Fruit fly (Drosophila melanogaster) whole organism, prepupa: Measurements from ENCODE around the gene CG6254.

Source experiments
- Blimp-1 ChIP-seq: fragments of 200-800 bp; sonication (Bioruptor generic); optimal IDR thresholded peaks from 3 replicates; lab custom pipeline; 2017; ENCODE audit warnings: missing biosample characterization, missing genetic modification characterization, mild to moderate bottlenecking, moderate library complexity, missing genetic modification reagents
- CG10631 ChIP-seq: fragments of 200-800 bp; sonication (Bioruptor generic); optimal IDR thresholded peaks from 2 replicates; lab custom pipeline; 2016; ENCODE audit warnings: missing biosample characterization, missing genetic modification characterization
- CG10669 ChIP-seq: fragments of 200-800 bp; sonication (Bioruptor generic); optimal IDR thresholded peaks from 3 replicates; lab custom pipeline; 2018; ENCODE audit warnings: missing biosample characterization, mild to moderate bottlenecking, missing genetic modification characterization, moderate library complexity
- CG11294 ChIP-seq: fragments of 200-800 bp; sonication (Bioruptor generic); IDR thresholded peaks from 2 replicates; pipeline ENCODE4 v1.3.6; 2022; ENCODE audit warnings: missing biosample characterization, missing genetic modification characterization
- CG15336 ChIP-seq: fragments of 200-800 bp; sonication (Bioruptor generic); IDR thresholded peaks from 2 replicates; pipeline ENCODE4 v1.3.6; 2022; ENCODE audit warnings: missing biosample characterization, missing genetic modification characterization
- CG1621 ChIP-seq: fragments of 200-800 bp; sonication (Bioruptor generic); optimal IDR thresholded peaks from 3 replicates; lab custom pipeline; 2018; ENCODE audit warnings: missing biosample characterization, mild to moderate bottlenecking, missing genetic modification characterization
- CG3032 ChIP-seq: fragments of 200-800 bp; optimal IDR thresholded peaks from 2 replicates; lab custom pipeline; 2019; ENCODE audit warnings: missing biosample characterization, mild to moderate bottlenecking, missing genetic modification characterization, moderate library complexity
- CG32006 ChIP-seq: fragments of 200-800 bp; sonication (Bioruptor generic); optimal IDR thresholded peaks from 3 replicates; lab custom pipeline; 2017; ENCODE audit warnings: missing biosample characterization, mild to moderate bottlenecking, missing genetic modification characterization
- CG34406 ChIP-seq: fragments of 200-800 bp; sonication (Bioruptor generic); optimal IDR thresholded peaks from 3 replicates; lab custom pipeline; 2016; ENCODE audit warnings: missing biosample characterization, missing genetic modification characterization
- CG6163 ChIP-seq: fragments of 200-800 bp; sonication (Bioruptor generic); IDR thresholded peaks from 3 replicates; pipeline ENCODE4 v1.3.6; 2022; ENCODE audit warnings: missing biosample characterization, missing genetic modification characterization
- CG6276 ChIP-seq: fragments of 200-800 bp; sonication (Bioruptor generic); optimal IDR thresholded peaks from 2 replicates; lab custom pipeline; 2017; ENCODE audit warnings: missing biosample characterization, mild to moderate bottlenecking, missing genetic modification characterization
- CG6792 ChIP-seq: fragments of 200-800 bp; sonication (Bioruptor generic); optimal IDR thresholded peaks from 3 replicates; lab custom pipeline; 2016; ENCODE audit warnings: missing biosample characterization, missing genetic modification characterization
- CG6808 ChIP-seq: fragments of 200-800 bp; sonication (Bioruptor generic); optimal IDR thresholded peaks from 3 replicates; lab custom pipeline; 2017; ENCODE audit warnings: missing biosample characterization, missing genetic modification characterization, mild to moderate bottlenecking, moderate library complexity, missing genetic modification reagents
- CG6854 ChIP-seq: fragments of 200-800 bp; sonication (Bioruptor generic); optimal IDR thresholded peaks from 2 replicates; lab custom pipeline; 2017; ENCODE audit warnings: missing biosample characterization, mild to moderate bottlenecking, missing genetic modification characterization
- CG8119 ChIP-seq: fragments of 200-800 bp; sonication (Bioruptor generic); IDR thresholded peaks from 3 replicates; pipeline ENCODE4 v1.3.6; 2022; ENCODE audit warnings: missing biosample characterization, missing genetic modification characterization
- CG8319 ChIP-seq: fragments of 200-800 bp; sonication (Bioruptor generic); optimal IDR thresholded peaks from 3 replicates; lab custom pipeline; 2016; ENCODE audit warnings: missing biosample characterization, missing genetic modification characterization
- CG8632 ChIP-seq: fragments of 200-800 bp; sonication (Bioruptor generic); optimal IDR thresholded peaks from 3 replicates; lab custom pipeline; 2016; ENCODE audit warnings: missing biosample characterization, missing genetic modification characterization
- CG9139 ChIP-seq: fragments of 200-800 bp; sonication (Bioruptor generic); optimal IDR thresholded peaks from 3 replicates; lab custom pipeline; 2017; ENCODE audit warnings: missing biosample characterization, mild to moderate bottlenecking, missing genetic modification characterization
- Eip78C ChIP-seq: fragments of 200-800 bp; sonication (Bioruptor generic); peaks from one replicate; lab custom pipeline; 2016; ENCODE audit warnings: missing biosample characterization, missing genetic modification characterization
- Ets96B ChIP-seq: fragments of 200-800 bp; optimal IDR thresholded peaks from 2 replicates; lab custom pipeline; 2019; ENCODE audit warnings: missing biosample characterization, mild to moderate bottlenecking, missing genetic modification characterization, moderate library complexity
- Gug ChIP-seq: fragments of 200-800 bp; sonication (Bioruptor generic); IDR thresholded peaks from 2 replicates; pipeline ENCODE4 v1.3.6; 2022; ENCODE audit warnings: missing biosample characterization, missing genetic modification characterization
- Hr38 ChIP-seq: sonication (Bioruptor generic); optimal IDR thresholded peaks from 2 replicates; lab custom pipeline; 2016; ENCODE audit warnings: missing biosample characterization, missing genetic modification characterization
- Hr39 ChIP-seq: fragments of 200-800 bp; sonication (Bioruptor generic); optimal IDR thresholded peaks from 2 replicates; lab custom pipeline; 2016; ENCODE audit warnings: missing biosample characterization, missing genetic modification characterization
- Hr4 ChIP-seq: fragments of 200-800 bp; sonication (Bioruptor generic); optimal IDR thresholded peaks from 3 replicates; lab custom pipeline; 2016; ENCODE audit warnings: missing biosample characterization, missing genetic modification characterization
- Lpt ChIP-seq: fragments of 200-800 bp; sonication (Bioruptor generic); optimal IDR thresholded peaks from 3 replicates; lab custom pipeline; 2016; ENCODE audit warnings: missing biosample characterization, missing genetic modification characterization
- Met ChIP-seq: fragments of 200-800 bp; sonication (Bioruptor generic); optimal IDR thresholded peaks from 3 replicates; lab custom pipeline; 2016; ENCODE audit warnings: missing biosample characterization, missing genetic modification characterization
- Smox ChIP-seq: fragments of 200-800 bp; sonication (Bioruptor generic); optimal IDR thresholded peaks from 3 replicates; lab custom pipeline; 2016; ENCODE audit warnings: missing biosample characterization, missing genetic modification characterization
- Sox102F ChIP-seq: fragments of 200-800 bp; sonication (Bioruptor generic); optimal IDR thresholded peaks from 2 replicates; lab custom pipeline; 2016; ENCODE audit warnings: missing biosample characterization, mild to moderate bottlenecking, missing genetic modification characterization
- Sox14 ChIP-seq: fragments of 200-800 bp; sonication (Bioruptor generic); optimal IDR thresholded peaks from 3 replicates; lab custom pipeline; 2016; ENCODE audit warnings: missing biosample characterization, missing genetic modification characterization
- Sox15 ChIP-seq: fragments of 200-800 bp; sonication (Bioruptor generic); optimal IDR thresholded peaks from 3 replicates; lab custom pipeline; 2016; ENCODE audit warnings: missing biosample characterization, missing genetic modification characterization
- achi ChIP-seq: fragments of 200-800 bp; sonication (Bioruptor generic); optimal IDR thresholded peaks from 3 replicates; lab custom pipeline; 2016; ENCODE audit warnings: missing biosample characterization, missing genetic modification characterization
- cyc ChIP-seq: fragments of 200-800 bp; sonication (Bioruptor generic); optimal IDR thresholded peaks from 3 replicates; lab custom pipeline; 2016; ENCODE audit warnings: missing biosample characterization, missing genetic modification characterization
- dac ChIP-seq: fragments of 200-800 bp; sonication (Bioruptor generic); optimal IDR thresholded peaks from 2 replicates; lab custom pipeline; 2017; ENCODE audit warnings: missing biosample characterization, mild to moderate bottlenecking, missing genetic modification characterization
- dsx ChIP-seq: fragments of 200-800 bp; optimal IDR thresholded peaks from 3 replicates; lab custom pipeline; 2019; ENCODE audit warnings: missing biosample characterization, mild to moderate bottlenecking, missing genetic modification characterization, moderate library complexity; ENCODE audit not compliant: poor library complexity, severe bottlenecking
- eg ChIP-seq: fragments of 200-800 bp; sonication (Bioruptor generic); IDR thresholded peaks from 3 replicates; pipeline ENCODE4 v1.3.6; 2022; ENCODE audit warnings: missing biosample characterization, missing genetic modification characterization
- esn ChIP-seq: fragments of 200-800 bp; sonication (Bioruptor generic); optimal IDR thresholded peaks from 2 replicates; lab custom pipeline; 2016; ENCODE audit warnings: missing biosample characterization, mild to moderate bottlenecking, missing genetic modification characterization, moderate library complexity
- fd59A ChIP-seq: fragments of 200-800 bp; sonication (Bioruptor generic); optimal IDR thresholded peaks from 2 replicates; lab custom pipeline; 2017; ENCODE audit warnings: missing biosample characterization, mild to moderate bottlenecking, missing genetic modification characterization, missing genetic modification reagents
- fkh ChIP-seq: fragments of 200-800 bp; sonication (Bioruptor generic); optimal IDR thresholded peaks from 3 replicates; lab custom pipeline; 2017; ENCODE audit warnings: missing biosample characterization, mild to moderate bottlenecking, missing genetic modification characterization, moderate library complexity
- lz ChIP-seq: fragments of 200-800 bp; sonication (Bioruptor generic); optimal IDR thresholded peaks from 3 replicates; lab custom pipeline; 2016; ENCODE audit warnings: missing biosample characterization, missing genetic modification characterization
- net ChIP-seq: fragments of 200-800 bp; sonication (Bioruptor generic); optimal IDR thresholded peaks from 3 replicates; lab custom pipeline; 2016; ENCODE audit warnings: missing biosample characterization, missing genetic modification characterization
- pdm3 ChIP-seq: fragments of 200-800 bp; sonication (Bioruptor generic); optimal IDR thresholded peaks from 3 replicates; lab custom pipeline; 2016; ENCODE audit warnings: missing biosample characterization, missing genetic modification characterization
- salr ChIP-seq, 2 experiments: fragments of 200-800 bp; sonication (Bioruptor generic); optimal IDR thresholded peaks; 3 replicates each; lab custom pipeline; 2016 to 2018; ENCODE audit warnings: missing biosample characterization in 2 of 2, missing genetic modification characterization in 2 of 2, mild to moderate bottlenecking in 1 of 2
- svp ChIP-seq: fragments of 200-800 bp; sonication (Bioruptor generic); peaks from one replicate; lab custom pipeline; 2016; ENCODE audit warnings: missing biosample characterization, missing genetic modification characterization
- vri ChIP-seq: fragments of 200-800 bp; sonication (Bioruptor generic); optimal IDR thresholded peaks from 3 replicates; lab custom pipeline; 2016; ENCODE audit warnings: missing biosample characterization, mild to moderate bottlenecking, missing genetic modification characterization

CG6254 gene

dm6 chr3R:10113746-10114145 lies 47.4 kb downstream of the CG6254 start:
- TF ChIP-seq CG10631 = no peak
- no peak for TF ChIP-seq Eip78C (GFP tag; lab: Kevin White, UChicago)
- no peak for TF ChIP-seq CG6854 (GFP tag; lab: Kevin White, UChicago)
- TF ChIP-seq lz (GFP tag; lab: Kevin White, UChicago) = no peak
- no peak for TF ChIP-seq CG6808 (GFP tag; lab: Kevin White, UChicago)
- TF ChIP-seq fkh = no peak
- TF ChIP-seq Hr38 (GFP tag; lab: Kevin White, UChicago) = no peak
- TF ChIP-seq Gug (GFP tag; lab: Robert Waterston, UW) = no peak
- TF ChIP-seq CG1621 (tag; lab: Kevin White, UChicago) = no peak
- TF ChIP-seq CG6276 (GFP tag; lab: Kevin White, UChicago) = no peak
- TF ChIP-seq achi (GFP tag; lab: Kevin White, UChicago) = no peak
- no peak for TF ChIP-seq Ets96B (tag; lab: Kevin White, UChicago)
- no peak for TF ChIP-seq eg
- TF ChIP-seq cyc (GFP tag; lab: Kevin White, UChicago) = no peak
- no peak for TF ChIP-seq Sox102F (GFP tag; lab: Kevin White, UChicago)
- TF ChIP-seq dsx (GFP tag; lab: Kevin White, UChicago) = no peak
- TF ChIP-seq CG8632 = no peak
- TF ChIP-seq Sox14 (GFP tag; lab: Kevin White, UChicago) = no peak
- TF ChIP-seq salr (GFP tag; optimal IDR thresholded peaks at IDR 0.05; lab: Kevin White, UChicago) = no peak

DNA sequence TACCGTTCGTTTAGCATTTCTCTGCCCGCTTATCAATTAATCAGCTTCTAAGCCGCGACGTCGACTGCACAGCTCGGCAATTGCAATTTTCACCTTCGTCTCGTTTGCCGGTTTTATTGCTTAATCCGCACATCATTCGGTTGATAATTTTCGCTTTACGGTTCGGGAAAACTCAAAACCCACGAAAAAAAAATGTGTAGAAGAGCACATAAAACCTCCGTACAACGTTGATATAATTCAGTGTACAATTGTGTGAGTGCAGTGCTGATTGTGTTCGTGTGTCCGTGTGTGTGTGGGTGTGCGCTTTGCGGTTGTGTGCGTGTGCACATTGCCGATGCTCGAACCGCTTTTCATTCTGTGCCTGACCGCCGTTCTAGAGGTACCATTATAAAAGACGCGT lies 48.9 kb downstream of the CG6254 start, which contains the start of gene CAH7:
Gene CAH7 (plus strand): TSS at position 43 of the 400 bp plus-strand sequence.
- TF ChIP-seq CG11294 (GFP tag; lab: Robert Waterston, UW) (no peak), vri (GFP tag; lab: Kevin White, UChicago) (no peak), Eip78C (GFP tag; lab: Kevin White, UChicago) (no peak), CG15336 (GFP tag; lab: Robert Waterston, UW) (0 out of 2 replicates have a peak, but pooled peaks have one; percentile 2), Hr4 (GFP tag; lab: Kevin White, UChicago) (no peak), lz (GFP tag; lab: Kevin White, UChicago) (no peak), CG34406 (GFP tag; lab: Kevin White, UChicago) (no peak), CG9139 (no peak)

dm6 chr3R:10111815-10112185 lies 49.3 kb downstream of the CG6254 start:
- TF ChIP-seq CG34406 (GFP tag; lab: Kevin White, UChicago) (peak; percentile 38), CG9139 (no peak), pdm3 (GFP tag; lab: Kevin White, UChicago) (peak; percentile 2), CG8632 (peak; percentile 41), esn (GFP tag; lab: Kevin White, UChicago) (peak; percentile 61), fkh (no peak), Sox102F (GFP tag; lab: Kevin White, UChicago) (peak; percentile 17), CG3032 (tag; lab: Kevin White, UChicago) (peak; percentile 7), CG6276 (GFP tag; lab: Kevin White, UChicago) (peak; percentile 38), Met (GFP tag; lab: Kevin White, UChicago) (peak; percentile 49), achi (GFP tag; lab: Kevin White, UChicago) (no peak), CG32006 (GFP tag; lab: Kevin White, UChicago) (peak; percentile 75), fd59A (GFP tag; lab: Kevin White, UChicago) (no peak), CG6854 (GFP tag; lab: Kevin White, UChicago) (no peak), CG1621 (tag; lab: Kevin White, UChicago) (no peak), Smox (peak; percentile 52), Hr38 (GFP tag; lab: Kevin White, UChicago) (no peak), CG6163 (GFP tag; lab: Robert Waterston, UW) (peak; percentile 34; the same call in 1 of the 3 replicates), CG11294 (GFP tag; lab: Robert Waterston, UW) (no peak), Lpt (GFP tag; lab: Kevin White, UChicago) (no peak), CG6792 (GFP tag; lab: Kevin White, UChicago) (peak; percentile 38), CG10669 (peak; percentile 14), CG8319 (GFP tag; lab: Kevin White, UChicago) (no peak), Hr39 (peak; percentile 6), Sox15 (GFP tag; lab: Kevin White, UChicago) (peak; percentile 20), net (GFP tag; lab: Kevin White, UChicago) (peak; percentile 3), cyc (GFP tag; lab: Kevin White, UChicago) (peak; percentile 22), svp (GFP tag; lab: Kevin White, UChicago) (no peak), dsx (GFP tag; lab: Kevin White, UChicago) (no peak), dac (GFP tag; lab: Kevin White, UChicago) (no peak), CG15336 (GFP tag; lab: Robert Waterston, UW) (peak; percentile 61), Hr4 (GFP tag; lab: Kevin White, UChicago) (peak; percentile 61), salr (GFP tag; optimal IDR thresholded peaks at IDR 0.05; lab: Kevin White, UChicago) (peak in 1 of 2 experiments; percentile 40), CG10631 (peak; percentile 39), Eip78C (GFP tag; lab: Kevin White, UChicago) (peak; percentile 70), eg (peak; percentile 70), CG8119 (peak; percentile 48; the same call in 1 of the 3 replicates), Blimp-1 (GFP tag; lab: Kevin White, UChicago) (no peak)
